Fruit fly (Drosophila melanogaster) whole organism: ENCODE measurements around the gene caup.

Source experiments
- CG8478 ChIP-seq: fragments of >200 bp; optimal IDR thresholded peaks from 2 replicates; lab custom pipeline; 2018; ENCODE audit warnings: inconsistent platforms
- Dll ChIP-seq: fragments of >200 bp; optimal IDR thresholded peaks from 2 replicates; lab custom pipeline; 2017
- EcR ChIP-seq, 2 experiments: fragments of >200 bp; optimal IDR thresholded peaks; 2 replicates each; lab custom pipeline; 2017; ENCODE audit warnings: missing biosample characterization in 2 of 2, missing genetic modification characterization in 2 of 2, missing genetic modification reagents in 2 of 2
- pan ChIP-seq: fragments of >200 bp; optimal IDR thresholded peaks from 2 replicates; lab custom pipeline; 2017
- psq ChIP-seq: fragments of >200 bp; optimal IDR thresholded peaks from 2 replicates; lab custom pipeline; 2017
- usp ChIP-seq: fragments of >200 bp; optimal IDR thresholded peaks from 2 replicates; lab custom pipeline; 2017; ENCODE audit warnings: missing biosample characterization, missing genetic modification characterization, mixed read lengths

The caup gene

dm6 chr3L:12656073-12656664 lies 46.7 kb downstream of the caup start:
- TF ChIP-seq EcR (GFP tag; optimal IDR thresholded peaks at IDR 0.05; lab: Kevin White, UChicago) (no peak), psq (no peak), pan (lab: Kevin White, UChicago) (no peak), usp (GFP tag; lab: Kevin White, UChicago) (no peak), CG8478 (lab: Kevin White, UChicago) (no peak), Dll (lab: Kevin White, UChicago) (no peak)

- TF ChIP-seq pan (lab: Kevin White, UChicago), result no peak
- no peak for TF ChIP-seq Dll (lab: Kevin White, UChicago)
- TF ChIP-seq psq, result no peak
Measured at dm6 chr3L:12657977-12658376, 48.5 kb downstream of the caup start.

dm6 chr3L:12667534-12667933 lies 58.1 kb downstream of the caup start:
- TF ChIP-seq usp (GFP tag; lab: Kevin White, UChicago) (no peak), psq (no peak), pan (lab: Kevin White, UChicago) (no peak), CG8478 (lab: Kevin White, UChicago) (no peak), EcR (GFP tag; optimal IDR thresholded peaks at IDR 0.05; lab: Kevin White, UChicago) (no peak), Dll (lab: Kevin White, UChicago) (no peak)

dm6 chr3L:12667998-12668616 lies 58.7 kb downstream of the caup start:
- TF ChIP-seq EcR (GFP tag; optimal IDR thresholded peaks at IDR 0.05; lab: Kevin White, UChicago) (no peak), CG8478 (lab: Kevin White, UChicago) (no peak), pan (lab: Kevin White, UChicago) (no peak), psq (no peak), Dll (lab: Kevin White, UChicago) (no peak), usp (GFP tag; lab: Kevin White, UChicago) (no peak)
